Fruit fly (Drosophila melanogaster) whole organism, adult: ENCODE measurements around the gene Fit2.
A peak's percentile ranks its signal among the peaks of the same experiment; 100 is the strongest.

Source experiments
- CG12768 ChIP-seq: fragments of 200-800 bp; sonication (Bioruptor generic); optimal IDR thresholded peaks from 2 replicates; lab custom pipeline; 2017; ENCODE audit warnings: missing biosample characterization, missing genetic modification characterization, mild to moderate bottlenecking, moderate library complexity, missing genetic modification reagents
- CG7045 ChIP-seq: fragments of 200-800 bp; sonication (Bioruptor generic); optimal IDR thresholded peaks from 2 replicates; lab custom pipeline; 2017; ENCODE audit warnings: missing biosample characterization, mild to moderate bottlenecking, missing genetic modification characterization
- Clk ChIP-seq: fragments of 200-800 bp; sonication (Bioruptor generic); optimal IDR thresholded peaks from 2 replicates; lab custom pipeline; 2017; ENCODE audit warnings: missing biosample characterization, missing genetic modification characterization
- cic ChIP-seq: fragments of 200-800 bp; sonication (Bioruptor generic); optimal IDR thresholded peaks from 2 replicates; lab custom pipeline; 2017; ENCODE audit warnings: missing biosample characterization, mild to moderate bottlenecking, missing genetic modification characterization, moderate library complexity
- tj ChIP-seq: fragments of 200-800 bp; sonication (Bioruptor generic); optimal IDR thresholded peaks from 3 replicates; lab custom pipeline; 2017; ENCODE audit warnings: missing biosample characterization, mild to moderate bottlenecking, missing genetic modification characterization, moderate library complexity

- TF ChIP-seq CG7045 (GFP tag; lab: Kevin White, UChicago) (no peak), cic (no peak), CG12768 (GFP tag; lab: Kevin White, UChicago) (no peak), tj (GFP tag; lab: Kevin White, UChicago) (peak; percentile 27), Clk (GFP tag; lab: Kevin White, UChicago) (no peak)
Observed at dm6 chr3L:16978406-16978805, 45.7 kb upstream of the Fit2 start.
